Fruit fly (Drosophila melanogaster) whole organism, pupa: Measurements from ENCODE around the gene CG34163.

Experiments used
- CG10348 ChIP-seq: fragments of 200-800 bp; sonication (Bioruptor generic); IDR thresholded peaks from 2 replicates; pipeline ENCODE4 v1.3.6; 2022; ENCODE audit warnings: missing biosample characterization, missing genetic modification characterization
- CG12605 ChIP-seq: fragments of 200-800 bp; sonication (Bioruptor generic); IDR thresholded peaks from 2 replicates; pipeline ENCODE4 v1.3.6; 2022; ENCODE audit warnings: missing biosample characterization, missing genetic modification characterization
- CG13204 ChIP-seq: fragments of 200-800 bp; sonication (Bioruptor generic); optimal IDR thresholded peaks from 2 replicates; lab custom pipeline; 2018; ENCODE audit warnings: missing biosample characterization, mild to moderate bottlenecking, missing genetic modification characterization, moderate library complexity
- CG14655 ChIP-seq: fragments of 200-800 bp; sonication (Bioruptor generic); optimal IDR thresholded peaks from 3 replicates; lab custom pipeline; 2017; ENCODE audit warnings: mild to moderate bottlenecking, missing biosample characterization, missing genetic modification reagents, missing genetic modification characterization
- CG15710 ChIP-seq: fragments of 200-800 bp; sonication (Bioruptor generic); optimal IDR thresholded peaks from 2 replicates; lab custom pipeline; 2018; ENCODE audit warnings: missing biosample characterization, mild to moderate bottlenecking, missing genetic modification characterization, moderate library complexity
- CG17806 ChIP-seq: fragments of 200-800 bp; sonication (Bioruptor generic); optimal IDR thresholded peaks from 2 replicates; lab custom pipeline; 2018; ENCODE audit warnings: missing biosample characterization, mild to moderate bottlenecking, missing genetic modification characterization, moderate library complexity
- CG32121 ChIP-seq: fragments of 200-800 bp; sonication (Bioruptor generic); IDR thresholded peaks from 2 replicates; pipeline ENCODE4 v1.3.6; 2022; ENCODE audit warnings: missing biosample characterization, missing genetic modification characterization
- CG34367 ChIP-seq: fragments of 200-800 bp; sonication (Bioruptor generic); optimal IDR thresholded peaks from 2 replicates; lab custom pipeline; 2018; ENCODE audit warnings: missing biosample characterization, mild to moderate bottlenecking, missing genetic modification characterization
- CG4496 ChIP-seq: fragments of 200-800 bp; sonication (Bioruptor generic); IDR thresholded peaks from 3 replicates; pipeline ENCODE4 v1.3.6; 2022; ENCODE audit warnings: missing biosample characterization, missing genetic modification characterization
- CG8159 ChIP-seq: fragments of 200-800 bp; sonication (Bioruptor generic); optimal IDR thresholded peaks from 3 replicates; lab custom pipeline; 2018; ENCODE audit warnings: missing biosample characterization, mild to moderate bottlenecking, missing genetic modification characterization, moderate library complexity
- CG8301 ChIP-seq: fragments of 200-800 bp; sonication (Bioruptor generic); optimal IDR thresholded peaks from 2 replicates; lab custom pipeline; 2018; ENCODE audit warnings: missing biosample characterization, mild to moderate bottlenecking, missing genetic modification characterization
- CG9948 ChIP-seq: fragments of 200-800 bp; sonication (Bioruptor generic); optimal IDR thresholded peaks from 2 replicates; lab custom pipeline; 2018; ENCODE audit warnings: missing biosample characterization, mild to moderate bottlenecking, missing genetic modification characterization, moderate library complexity
- D1 ChIP-seq: fragments of 200-800 bp; sonication (Bioruptor generic); optimal IDR thresholded peaks from 2 replicates; lab custom pipeline; 2018; ENCODE audit warnings: missing biosample characterization, mild to moderate bottlenecking, missing genetic modification characterization, moderate library complexity
- EcR ChIP-seq: fragments of 200-800 bp; sonication (Bioruptor generic); optimal IDR thresholded peaks from 3 replicates; lab custom pipeline; 2019; ENCODE audit warnings: missing biosample characterization, missing genetic modification characterization, mild to moderate bottlenecking, moderate library complexity, missing genetic modification reagents
- Ets98B ChIP-seq: fragments of 200-800 bp; sonication (Bioruptor generic); IDR thresholded peaks from 2 replicates; pipeline ENCODE4 v1.3.6; 2022; ENCODE audit warnings: missing biosample characterization, missing genetic modification characterization
- Pif1A ChIP-seq: fragments of 200-800 bp; sonication (Bioruptor generic); optimal IDR thresholded peaks from 3 replicates; lab custom pipeline; 2016; ENCODE audit warnings: missing biosample characterization, missing genetic modification characterization
- Pif1B ChIP-seq: fragments of 200-800 bp; sonication (Bioruptor generic); optimal IDR thresholded peaks from 3 replicates; lab custom pipeline; 2016; ENCODE audit warnings: missing biosample characterization, missing genetic modification characterization
- Snoo ChIP-seq: fragments of 200-800 bp; sonication (Bioruptor generic); optimal IDR thresholded peaks from 3 replicates; lab custom pipeline; 2017; ENCODE audit warnings: missing biosample characterization, mild to moderate bottlenecking, missing genetic modification characterization, inconsistent platforms
- fd96Ca ChIP-seq: fragments of 200-800 bp; sonication (Bioruptor generic); IDR thresholded peaks from 3 replicates; pipeline ENCODE4 v1.3.6; 2022; ENCODE audit warnings: missing biosample characterization, missing genetic modification characterization
- gl ChIP-seq: fragments of 200-800 bp; sonication (Bioruptor generic); optimal IDR thresholded peaks from 2 replicates; lab custom pipeline; 2018; ENCODE audit warnings: missing biosample characterization, mild to moderate bottlenecking, missing genetic modification characterization
- rn ChIP-seq: fragments of 200-800 bp; sonication (Bioruptor generic); IDR thresholded peaks from 2 replicates; pipeline ENCODE4 v1.3.6; 2022; ENCODE audit warnings: missing biosample characterization, missing genetic modification characterization

CG34163 gene

DNA sequence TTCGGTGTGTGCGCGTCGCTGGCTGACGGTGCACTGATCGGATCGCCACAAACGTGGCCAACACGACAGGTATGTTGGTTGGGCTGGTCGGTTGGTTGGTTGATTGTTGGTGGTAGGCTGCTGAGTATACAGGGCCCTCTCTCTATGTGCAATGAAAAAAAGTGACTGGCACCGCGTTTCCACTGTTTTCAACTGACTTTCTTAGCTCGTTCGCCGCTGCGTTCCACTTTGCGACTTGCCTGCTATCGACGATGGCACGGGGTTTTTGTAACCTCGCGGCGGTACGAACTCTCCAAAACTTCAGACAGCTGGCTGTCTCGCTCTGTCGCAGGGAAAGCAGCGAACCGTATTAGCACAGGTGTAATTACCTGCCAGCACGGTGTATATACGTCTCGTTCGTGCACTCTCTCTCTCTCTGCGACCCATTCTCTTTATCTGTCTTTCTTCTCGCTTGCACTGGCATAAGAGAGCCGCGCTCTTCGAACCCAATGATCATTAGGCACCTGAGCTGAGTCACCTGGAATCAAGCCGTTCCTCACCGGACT is 17.1 kb upstream of the CG34163 start:
- TF ChIP-seq CG4496 (GFP tag; lab: Robert Waterston, UW) (peak; percentile 73; the same call in 2 of the 3 replicates), Snoo (peak; percentile 15), EcR (GFP tag; lab: Kevin White, UChicago) (peak; percentile 67), CG9948 (tag; lab: Kevin White, UChicago) (no peak), fd96Ca (GFP tag; lab: Robert Waterston, UW) (0 out of 3 replicates have a peak, but pooled peaks have one; percentile 27), CG13204 (GFP tag; lab: Kevin White, UChicago) (peak; percentile 64), CG34367 (tag; lab: Kevin White, UChicago) (peak; percentile 7), Ets98B (peak; percentile 50; the same call in 1 of the 2 replicates), Pif1B (GFP tag; lab: Kevin White, UChicago) (no peak)

DNA sequence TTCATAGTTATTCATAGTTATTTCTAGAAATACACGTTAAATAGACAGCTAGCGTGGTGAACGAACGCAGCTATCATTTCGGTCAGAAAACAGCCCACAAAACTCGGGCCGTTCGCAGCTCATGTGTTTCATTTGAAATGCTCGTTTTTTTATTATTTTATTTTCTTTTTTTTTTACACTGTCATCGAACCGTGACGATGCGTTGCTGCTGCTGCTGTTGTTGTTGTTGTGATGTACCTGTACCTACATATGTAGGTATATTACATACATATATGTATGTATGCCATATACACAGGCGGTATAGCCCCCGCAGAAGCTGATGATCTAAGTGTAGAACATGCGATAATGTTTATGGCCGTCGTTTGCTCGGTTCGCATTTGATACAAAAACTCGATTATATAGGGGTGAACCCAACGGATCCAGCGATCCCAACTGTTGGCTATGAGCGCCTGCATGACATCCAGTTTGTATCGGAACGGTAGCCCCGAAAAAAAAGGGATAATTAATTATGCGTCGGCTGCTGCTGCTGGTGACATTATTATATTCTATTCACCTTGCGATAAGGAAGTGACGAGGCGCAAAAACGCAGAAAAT is 14.8 kb upstream of the CG34163 start:
- TF ChIP-seq CG9948 (tag; lab: Kevin White, UChicago): no peak
- no peak for TF ChIP-seq CG10348 (GFP tag; lab: Robert Waterston, UW)

DNA sequence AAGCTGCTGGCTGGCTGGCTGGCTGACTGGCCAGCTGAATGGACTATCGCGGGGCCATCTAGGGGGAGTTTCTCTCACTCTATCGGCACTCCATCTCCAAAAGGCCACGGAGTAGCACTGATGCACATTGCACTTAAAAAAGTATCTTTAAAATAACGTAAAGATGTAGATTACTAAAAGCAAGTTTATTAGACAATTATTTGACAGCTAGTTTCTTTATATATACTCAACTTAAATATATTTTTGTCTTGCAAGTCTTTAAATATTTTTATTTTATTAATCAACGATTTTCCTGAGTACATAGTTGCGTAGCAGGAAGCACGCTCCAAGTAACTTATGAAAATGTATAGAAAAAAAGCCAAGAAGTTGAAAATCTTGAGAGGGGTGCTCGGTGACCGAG is 11.1 kb upstream of the CG34163 start:
- TF ChIP-seq CG9948 (tag; lab: Kevin White, UChicago) (peak; percentile 12), gl (tag; lab: Kevin White, UChicago) (no peak), CG8301 (tag; lab: Kevin White, UChicago) (peak; percentile 17), CG14655 (GFP tag; lab: Kevin White, UChicago) (peak; percentile 50), Ets98B (no peak)

dm6 chr2L:11977721-11978120 is 10.3 kb upstream of the CG34163 start:
- TF ChIP-seq CG4496 (GFP tag; lab: Robert Waterston, UW) (0 out of 3 replicates have a peak, but pooled peaks have one; percentile 20), EcR (GFP tag; lab: Kevin White, UChicago) (no peak)

dm6 chr2L:11980075-11980474 is 8.0 kb upstream of the CG34163 start:
- TF ChIP-seq CG8159 (tag; lab: Kevin White, UChicago) (peak; percentile 7), CG9948 (tag; lab: Kevin White, UChicago) (peak; percentile 9), Ets98B (no peak), rn (GFP tag; lab: Robert Waterston, UW) (no peak), Pif1B (GFP tag; lab: Kevin White, UChicago) (no peak)

DNA sequence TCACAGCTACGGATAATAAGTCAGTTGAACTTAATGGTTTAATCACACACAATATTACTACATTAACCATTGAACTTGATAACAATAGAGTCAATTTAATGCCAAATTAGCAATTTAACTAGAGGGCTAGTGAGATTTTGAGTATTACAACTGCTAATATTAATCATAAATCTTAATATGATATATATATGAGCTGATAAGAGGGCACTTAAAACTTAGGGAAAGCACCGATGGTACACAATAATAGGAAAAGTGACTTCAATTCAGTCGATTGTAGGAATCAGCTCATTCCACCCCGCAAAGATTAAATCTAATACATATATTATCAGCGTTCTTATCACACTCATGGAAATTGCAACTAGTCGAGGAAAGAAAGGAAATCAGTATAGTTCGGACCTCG is 6.9 kb upstream of the CG34163 start, which contains the start of gene CG16965:
TSS of gene CG16965 (plus strand) at position 382 of the 400 bp plus-strand sequence.
- no peak for TF ChIP-seq CG10348 (GFP tag; lab: Robert Waterston, UW)
- no peak for TF ChIP-seq CG32121

dm6 chr2L:11989210-11989609 is 1.1 kb downstream of the CG34163 start:
- TF ChIP-seq CG4496 (GFP tag; lab: Robert Waterston, UW) (0 out of 3 replicates have a peak, but pooled peaks have one; percentile 12), CG15710 (tag; lab: Kevin White, UChicago) (no peak)

DNA sequence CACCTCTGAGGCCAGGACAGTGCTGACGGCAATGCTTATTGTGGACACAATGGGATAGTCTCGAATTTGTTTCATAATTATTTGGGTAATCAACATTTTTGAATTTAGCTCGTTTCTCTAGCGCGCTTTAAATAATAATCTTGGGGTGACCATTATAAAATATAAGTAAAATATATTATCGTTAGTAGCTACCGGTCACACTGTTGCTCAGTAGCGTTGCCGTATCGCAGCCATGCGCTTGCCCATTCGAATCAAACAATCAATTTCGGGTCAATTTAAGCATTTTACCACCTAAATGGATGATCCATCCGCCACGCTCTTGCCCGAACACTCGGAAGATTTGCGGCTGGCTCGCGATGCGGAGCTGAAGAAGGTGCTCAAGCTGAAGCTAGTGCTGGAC is 1.7 kb downstream of the CG34163 start, which contains the start of the genes zuc and dgt2:
TSS of gene zuc (minus strand) at position 154 of the 400 bp plus-strand sequence.
TSS of gene dgt2 (plus strand) at position 208 of the 400 bp plus-strand sequence.
- no peak for TF ChIP-seq fd96Ca (GFP tag; lab: Robert Waterston, UW)
- no peak for TF ChIP-seq Pif1A (GFP tag; lab: Kevin White, UChicago)
- TF ChIP-seq CG14655 (GFP tag; lab: Kevin White, UChicago): no peak
- no peak for TF ChIP-seq CG12605 (GFP tag; lab: Robert Waterston, UW)
- no peak for TF ChIP-seq CG15710 (tag; lab: Kevin White, UChicago)
- TF ChIP-seq CG9948 (tag; lab: Kevin White, UChicago): no peak
- no peak for TF ChIP-seq D1 (tag; lab: Kevin White, UChicago)
- TF ChIP-seq CG8301 (tag; lab: Kevin White, UChicago): no peak
- TF ChIP-seq Pif1B (GFP tag; lab: Kevin White, UChicago): no peak
- no peak for TF ChIP-seq EcR (GFP tag; lab: Kevin White, UChicago)
- TF ChIP-seq Ets98B: no peak
- no peak for TF ChIP-seq CG34367 (tag; lab: Kevin White, UChicago)
- TF ChIP-seq CG17806 (tag; lab: Kevin White, UChicago): no peak
- no peak for TF ChIP-seq CG13204 (GFP tag; lab: Kevin White, UChicago)
- no peak for TF ChIP-seq Snoo
- TF ChIP-seq CG10348 (GFP tag; lab: Robert Waterston, UW): no peak
- TF ChIP-seq rn (GFP tag; lab: Robert Waterston, UW): no peak
- no peak for TF ChIP-seq CG8159 (tag; lab: Kevin White, UChicago)
- TF ChIP-seq CG32121: no peak
